Fruit fly (Drosophila melanogaster): ENCODE data around the gene Ltn1.

Ltn1 gene

dm6 chr3L:19563014-19563413 lies 10.9 kb upstream of the Ltn1 start:
- no peak for TF ChIP-seq CG17801 (GFP tag; optimal IDR thresholded peaks at IDR 0.05; ENCODE audit: partially characterized antibody)

DNA sequence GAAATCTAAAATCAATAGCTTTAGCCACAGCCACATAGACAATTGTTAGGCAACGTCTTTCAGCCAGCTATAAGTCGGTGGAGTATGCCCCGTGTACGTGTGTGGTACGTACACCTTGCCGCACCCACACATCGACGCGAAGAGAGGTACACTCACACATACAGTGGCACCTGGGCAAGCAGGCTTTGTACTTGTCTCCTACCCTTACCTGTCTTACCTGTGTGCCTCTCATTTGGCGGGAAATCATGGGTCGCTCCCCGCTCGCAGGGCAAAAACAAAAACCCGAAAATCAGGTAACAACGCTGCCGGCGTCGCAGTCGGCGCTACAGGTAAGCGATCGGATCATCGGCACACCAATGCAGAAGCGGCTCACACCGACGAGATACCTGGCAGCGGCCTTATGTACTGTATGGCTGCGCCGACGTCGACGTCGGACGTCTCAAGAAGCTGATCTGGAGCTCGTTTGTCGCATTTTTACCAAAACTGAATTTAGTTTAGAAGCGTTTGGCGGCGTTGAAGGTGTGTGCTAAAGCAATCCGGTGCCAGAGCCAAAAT lies 10.1 kb upstream of the Ltn1 start:
- no peak for TF ChIP-seq CG17801 (GFP tag; optimal IDR thresholded peaks at IDR 0.05; ENCODE audit: partially characterized antibody)

- no peak for TF ChIP-seq CG17801 (GFP tag; optimal IDR thresholded peaks at IDR 0.05; ENCODE audit: partially characterized antibody)
Measured at dm6 chr3L:19561745-19562144, 9.7 kb upstream of the Ltn1 start.

DNA sequence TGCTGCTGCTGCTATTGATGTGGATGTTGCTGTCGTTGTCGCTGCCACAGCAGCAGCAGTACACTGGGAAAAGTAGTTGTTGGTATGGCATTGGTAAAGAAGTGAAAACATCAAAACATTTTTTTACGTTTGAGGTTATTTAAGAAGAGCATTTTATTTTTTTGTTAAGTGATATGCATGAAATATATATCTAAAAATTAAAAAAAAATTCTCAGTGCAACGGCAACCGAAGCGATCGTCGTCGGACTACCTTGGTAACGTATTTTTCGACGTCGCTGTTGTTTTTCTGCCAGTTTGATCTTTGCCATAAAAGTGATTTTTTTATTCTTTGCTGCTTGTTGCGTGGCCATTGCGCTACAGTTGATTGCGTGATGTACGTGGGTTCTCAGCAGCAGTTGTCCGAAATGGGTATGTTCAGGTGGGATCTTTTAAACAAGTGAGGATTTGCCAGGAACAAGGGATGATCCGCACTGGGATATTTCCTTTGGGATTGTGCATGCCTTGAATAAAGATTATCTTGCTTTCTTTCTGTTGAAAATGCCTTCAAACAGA lies 8.7 kb upstream of the Ltn1 start:
- TF ChIP-seq CG17801 (GFP tag; optimal IDR thresholded peaks at IDR 0.05; ENCODE audit: partially characterized antibody), result no peak

DNA sequence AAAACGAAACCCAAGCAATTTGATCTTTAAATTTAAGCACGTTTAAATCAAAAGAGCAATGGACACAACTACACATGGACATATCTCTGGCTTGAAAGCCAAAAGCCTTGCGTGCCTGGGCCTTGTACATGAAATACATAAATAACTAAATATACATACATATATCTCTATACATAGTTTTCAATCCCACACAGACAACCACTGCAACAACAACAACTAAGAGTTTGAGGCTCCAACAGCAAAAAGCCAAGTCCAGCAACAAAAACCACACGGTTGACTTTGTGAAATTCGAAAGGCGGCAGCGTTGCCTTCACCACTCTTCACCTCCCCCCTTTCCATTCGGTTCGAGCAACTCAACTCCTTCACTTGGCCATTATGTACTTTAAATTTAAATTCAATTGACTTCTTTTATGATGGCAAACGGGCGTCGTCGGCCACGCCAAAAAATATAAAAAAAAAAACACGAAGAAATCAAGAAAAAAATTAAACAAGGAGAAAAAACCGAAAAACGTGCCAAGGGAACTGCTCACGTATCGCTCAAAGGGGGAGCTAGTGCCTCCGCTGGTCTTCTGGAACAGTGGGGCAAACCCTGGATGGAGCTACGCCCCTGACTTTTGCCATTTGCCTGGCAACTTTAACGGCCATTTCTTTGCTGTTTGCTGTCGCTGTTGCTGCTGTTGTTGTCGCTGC lies 8.1 kb upstream of the Ltn1 start:
- TF ChIP-seq CG17801 (GFP tag; optimal IDR thresholded peaks at IDR 0.05; ENCODE audit: partially characterized antibody), result no peak

DNA sequence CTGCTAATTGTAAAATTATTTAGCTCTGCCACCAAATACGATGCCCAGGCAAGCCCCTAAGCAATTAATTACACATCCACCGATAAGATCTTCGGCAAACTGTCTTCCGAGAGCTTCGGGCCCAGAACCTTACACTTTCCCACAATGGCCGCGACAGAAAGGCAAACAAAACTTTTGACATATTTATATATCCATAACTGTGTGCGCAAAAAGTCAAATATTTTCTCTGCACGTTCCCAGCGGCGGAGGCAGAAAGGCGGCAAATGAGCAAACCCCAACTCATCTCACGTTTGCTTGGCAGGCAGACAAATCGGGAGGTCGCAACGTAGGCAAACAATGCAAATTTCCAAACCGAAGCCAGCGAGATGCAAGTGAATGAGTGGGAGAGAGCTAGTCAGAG lies 7.1 kb upstream of the Ltn1 start:
- no peak for TF ChIP-seq CG17801 (GFP tag; optimal IDR thresholded peaks at IDR 0.05; ENCODE audit: partially characterized antibody)

DNA sequence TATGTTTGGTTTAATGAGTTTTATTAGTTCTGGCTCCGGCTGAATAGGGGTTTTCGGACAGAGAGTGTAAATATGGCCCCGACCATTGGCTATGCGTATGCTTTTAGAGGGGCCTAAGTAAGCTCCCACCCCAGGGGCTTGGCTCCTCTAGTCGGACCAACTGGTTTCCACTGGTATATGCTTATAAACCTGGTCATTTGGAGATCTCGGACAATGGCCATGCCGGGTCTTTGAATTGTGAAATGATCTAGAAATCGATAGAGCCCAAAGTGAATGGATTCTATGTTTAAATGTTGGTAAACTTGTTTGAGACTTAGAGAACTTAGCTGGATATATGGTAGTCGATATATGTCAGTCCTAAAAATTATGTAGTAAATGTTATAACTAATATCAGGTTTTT lies 6.6 kb upstream of the Ltn1 start:
- TF ChIP-seq CG17801 (GFP tag; optimal IDR thresholded peaks at IDR 0.05; ENCODE audit: partially characterized antibody), result no peak

- TF ChIP-seq CG17801 (GFP tag; optimal IDR thresholded peaks at IDR 0.05; ENCODE audit: partially characterized antibody), result no peak
Measured at dm6 chr3L:19557996-19558375, 5.9 kb upstream of the Ltn1 start.

DNA sequence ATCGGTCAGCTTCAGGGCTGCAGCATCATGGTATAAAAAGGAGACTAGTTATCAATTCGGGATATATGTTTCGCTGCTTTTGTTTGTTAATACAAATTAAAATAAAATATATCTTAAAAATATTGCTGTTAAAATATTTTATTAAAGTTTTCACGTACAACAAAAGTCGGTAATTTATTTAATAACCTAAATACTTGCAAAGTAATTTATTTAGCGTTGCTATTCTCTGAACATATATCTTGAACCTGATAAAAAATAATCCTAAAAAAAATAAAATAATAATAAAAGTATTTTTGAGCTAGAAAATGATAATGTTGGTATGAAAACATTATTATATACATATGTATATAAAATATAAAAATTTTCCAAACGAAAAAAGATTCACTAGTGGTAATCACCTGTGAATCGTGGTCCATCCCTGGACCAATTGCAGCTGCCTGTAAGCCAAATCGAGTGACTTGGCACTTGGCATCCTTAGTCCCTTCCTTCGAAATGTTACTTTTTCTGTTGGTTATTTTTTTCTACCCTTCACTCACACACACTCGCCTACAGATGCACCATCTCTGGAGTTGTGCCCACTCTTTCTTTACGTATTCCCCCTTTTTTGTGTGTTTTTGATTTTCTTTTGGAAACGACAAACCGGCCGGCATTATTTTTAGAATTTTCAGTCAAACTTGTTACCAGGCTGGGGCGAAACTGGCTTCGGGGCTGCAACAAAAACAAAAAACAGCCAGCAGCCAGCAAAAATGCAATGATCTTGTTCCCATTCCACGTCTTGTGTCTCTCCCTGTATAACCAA lies 5.3 kb upstream of the Ltn1 start:
- TF ChIP-seq CG17801 (GFP tag; optimal IDR thresholded peaks at IDR 0.05; ENCODE audit: partially characterized antibody), result no peak

- TF ChIP-seq CG17801 (GFP tag; optimal IDR thresholded peaks at IDR 0.05; ENCODE audit: partially characterized antibody), result no peak
Measured at dm6 chr3L:19556738-19557137, 4.6 kb upstream of the Ltn1 start.

DNA sequence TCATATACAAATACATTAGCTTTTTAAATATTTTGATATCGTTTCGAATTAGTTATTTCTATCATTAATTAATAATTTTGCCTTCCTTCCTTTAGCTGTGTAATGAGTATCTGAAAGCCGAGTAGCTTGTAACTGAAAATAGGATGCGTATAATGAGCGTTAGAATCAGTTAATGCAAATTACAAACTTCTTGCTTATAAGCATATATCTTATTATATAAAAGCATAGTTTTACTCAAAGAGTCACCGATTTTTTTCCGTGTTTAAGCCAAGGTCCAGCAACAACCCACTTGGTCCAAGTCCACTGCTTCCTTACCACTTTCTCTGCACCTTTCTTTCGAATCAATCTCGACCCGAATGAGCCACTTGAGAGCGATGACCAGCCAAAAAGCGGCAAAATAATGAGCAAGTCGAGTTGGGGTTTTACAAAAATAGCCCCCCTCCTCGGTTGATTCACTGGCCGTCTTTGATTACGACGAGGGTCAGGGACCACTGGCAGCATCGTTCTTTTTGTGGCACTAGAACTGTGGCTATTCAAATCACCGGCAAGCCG lies 3.9 kb upstream of the Ltn1 start:
- TF ChIP-seq CG17801 (GFP tag; optimal IDR thresholded peaks at IDR 0.05; ENCODE audit: partially characterized antibody), result no peak

DNA sequence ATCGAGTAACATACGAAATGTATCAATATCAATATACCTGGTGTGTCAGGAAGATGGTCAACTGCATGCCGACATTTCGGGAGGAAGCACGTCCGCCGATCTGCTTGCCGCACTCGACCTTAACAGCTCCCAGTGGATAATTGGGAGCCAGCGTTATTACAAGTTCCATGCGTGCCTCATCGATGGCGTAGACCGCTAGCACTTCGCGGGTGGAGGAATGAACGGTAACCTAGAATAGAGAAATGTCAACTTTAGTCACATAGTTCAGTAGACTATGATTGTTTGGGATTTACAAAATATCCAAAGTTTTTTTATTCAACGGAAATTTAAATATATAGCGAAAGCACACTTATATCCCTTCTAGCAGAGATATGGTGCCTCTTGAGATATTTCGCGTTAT lies 7.3 kb downstream of the Ltn1 start, which contains the start of the genes CG46435 and Rcd7:
Gene CG46435, plus strand, starts transcription at position 301 of the 400 bp plus-strand sequence.
Gene Rcd7, plus strand, starts transcription at position 301 of the 400 bp plus-strand sequence.
- no peak for TF ChIP-seq CG17801 (GFP tag; optimal IDR thresholded peaks at IDR 0.05; ENCODE audit: partially characterized antibody)

dm6 chr3L:19544105-19544504 lies 8.0 kb downstream of the Ltn1 start, which contains the start of the genes CG46434 and Dred:
TSS of gene CG46434 (minus strand) at chr3L:19544205.
TSS of gene Dred (minus strand) at chr3L:19544205.
- TF ChIP-seq CG17801 (GFP tag; optimal IDR thresholded peaks at IDR 0.05; ENCODE audit: partially characterized antibody), result no peak

- TF ChIP-seq CG17801 (GFP tag; optimal IDR thresholded peaks at IDR 0.05; ENCODE audit: partially characterized antibody), result no peak
Measured at dm6 chr3L:19532443-19532842, 19.6 kb downstream of the Ltn1 start, which contains the start of gene Cpr76Bd. TSS of gene Cpr76Bd (plus strand) at chr3L:19532743.

DNA sequence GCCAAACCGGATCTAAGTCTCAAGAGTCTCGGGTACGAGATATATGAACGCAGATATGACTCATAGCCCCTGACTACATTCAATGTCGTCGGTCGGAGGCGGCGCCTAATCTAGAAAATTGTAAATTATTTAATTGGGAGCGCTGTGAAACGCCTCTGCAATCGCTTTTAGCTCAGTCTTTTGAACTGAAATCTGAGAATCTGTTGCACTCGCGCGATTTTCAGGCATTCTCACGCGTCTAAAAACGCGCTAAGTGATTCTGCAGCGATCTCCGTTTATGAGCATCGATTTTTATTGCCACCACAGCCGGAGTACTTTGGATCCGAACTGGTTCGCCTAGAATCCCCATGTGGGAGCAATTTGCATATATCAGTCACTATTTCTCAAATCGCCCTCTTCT lies 23.5 kb downstream of the Ltn1 start:
- no peak for TF ChIP-seq CG17801 (GFP tag; optimal IDR thresholded peaks at IDR 0.05; ENCODE audit: partially characterized antibody)
